Fruit fly (Drosophila melanogaster) whole organism, embryonic: ENCODE measurements around the gene kay.
A peak's percentile ranks its signal among the peaks of the same experiment; 100 is the strongest.

ENCODE experiments used
- Aef1 ChIP-seq: fragments of 200-800 bp; sonication (Bioruptor generic); IDR thresholded peaks from 3 replicates; pipeline ENCODE4 v1.3.6; 2022; ENCODE audit warnings: missing biosample characterization, missing genetic modification characterization
- Antp ChIP-seq: fragments of 200-800 bp; sonication (Bioruptor generic); optimal IDR thresholded peaks from 3 replicates; lab custom pipeline; 2016; ENCODE audit warnings: missing biosample characterization, missing genetic modification characterization
- CG1024 ChIP-seq: fragments of 200-800 bp; sonication (Bioruptor generic); IDR thresholded peaks from 2 replicates; pipeline ENCODE4 v1.3.6; 2022; ENCODE audit warnings: missing biosample characterization, missing genetic modification characterization
- CG10321 ChIP-seq: fragments of 200-800 bp; sonication (Bioruptor generic); IDR thresholded peaks from 2 replicates; pipeline ENCODE4 v1.3.6; 2022; ENCODE audit warnings: missing biosample characterization, missing genetic modification characterization
- CG10959 ChIP-seq: fragments of 200-800 bp; sonication (Bioruptor generic); IDR thresholded peaks from 2 replicates; pipeline ENCODE4 v1.3.6; 2022; ENCODE audit warnings: missing biosample characterization, missing genetic modification characterization
- CG12236 ChIP-seq: fragments of 200-800 bp; sonication (Bioruptor generic); optimal IDR thresholded peaks from 2 replicates; lab custom pipeline; 2016; ENCODE audit warnings: missing biosample characterization, missing genetic modification characterization
- CG12659 ChIP-seq: fragments of 200-800 bp; sonication (Bioruptor generic); optimal IDR thresholded peaks from 3 replicates; lab custom pipeline; 2017; ENCODE audit warnings: mild to moderate bottlenecking, missing biosample characterization, missing genetic modification reagents, missing genetic modification characterization
- CG14014 ChIP-seq: fragments of 200-800 bp; sonication (Bioruptor generic); IDR thresholded peaks from 2 replicates; pipeline ENCODE4 v1.3.6; 2022; ENCODE audit warnings: missing biosample characterization, missing genetic modification characterization
- CG14710 ChIP-seq: fragments of 200-800 bp; sonication (Bioruptor generic); optimal IDR thresholded peaks from 3 replicates; lab custom pipeline; 2019; ENCODE audit warnings: missing biosample characterization, mild to moderate bottlenecking, missing genetic modification characterization, moderate library complexity
- CG15514 ChIP-seq: fragments of 200-800 bp; sonication (Bioruptor generic); optimal IDR thresholded peaks from 3 replicates; lab custom pipeline; 2017; ENCODE audit warnings: missing biosample characterization, missing genetic modification characterization, mild to moderate bottlenecking, moderate library complexity, missing genetic modification reagents
- CG17328 ChIP-seq: fragments of 200-800 bp; sonication (Bioruptor generic); IDR thresholded peaks from 2 replicates; pipeline ENCODE4 v1.3.6; 2022; ENCODE audit warnings: missing biosample characterization, missing genetic modification characterization
- CG18619 ChIP-seq: fragments of 200-800 bp; sonication (Bioruptor generic); optimal IDR thresholded peaks from 3 replicates; lab custom pipeline; 2017; ENCODE audit warnings: missing biosample characterization, mild to moderate bottlenecking, missing genetic modification characterization
- CG2120 ChIP-seq: fragments of 200-800 bp; sonication (Bioruptor generic); optimal IDR thresholded peaks from 3 replicates; lab custom pipeline; 2016; ENCODE audit warnings: missing biosample characterization, missing genetic modification characterization
- CG30403 ChIP-seq: fragments of 200-800 bp; sonication (Bioruptor generic); optimal IDR thresholded peaks from 3 replicates; lab custom pipeline; 2016; ENCODE audit warnings: missing biosample characterization, missing genetic modification characterization
- CG31388 ChIP-seq: fragments of 200-800 bp; sonication (Bioruptor generic); optimal IDR thresholded peaks from 2 replicates; lab custom pipeline; 2016; ENCODE audit warnings: missing biosample characterization, missing genetic modification characterization
- CG31441 ChIP-seq: fragments of 200-800 bp; sonication (Bioruptor generic); IDR thresholded peaks from 2 replicates; pipeline ENCODE4 v1.3.6; 2022; ENCODE audit warnings: missing biosample characterization, missing genetic modification characterization
- CG34224 ChIP-seq: fragments of 200-800 bp; sonication (Bioruptor generic); IDR thresholded peaks from 3 replicates; pipeline ENCODE4 v1.3.6; 2022; ENCODE audit warnings: missing biosample characterization, missing genetic modification characterization; ENCODE audit not compliant: partially characterized antibody
- CG3847 ChIP-seq: fragments of 200-800 bp; sonication (Bioruptor generic); IDR thresholded peaks from 2 replicates; pipeline ENCODE4 v1.3.6; 2022; ENCODE audit warnings: missing biosample characterization, missing genetic modification characterization
- CG4820 ChIP-seq: fragments of 200-800 bp; sonication (Bioruptor generic); optimal IDR thresholded peaks from 3 replicates; lab custom pipeline; 2016; ENCODE audit warnings: missing biosample characterization, missing genetic modification characterization
- CG6791 ChIP-seq: fragments of 200-800 bp; sonication (Bioruptor generic); IDR thresholded peaks from 3 replicates; pipeline ENCODE4 v1.3.6; 2022; ENCODE audit warnings: missing biosample characterization, missing genetic modification characterization; ENCODE audit not compliant: partially characterized antibody
- CG7556 ChIP-seq: fragments of 200-800 bp; sonication (Bioruptor generic); optimal IDR thresholded peaks from 2 replicates; lab custom pipeline; 2017; ENCODE audit warnings: missing biosample characterization, mild to moderate bottlenecking, missing genetic modification characterization
- D ChIP-seq, 2 experiments: fragments of 200-800 bp in 1 of 2; fragments of >200 bp in 1 of 2; sonication (Bioruptor generic) in 1 of 2; optimal IDR thresholded peaks; 2 replicates in 1 of 2; 3 replicates in 1 of 2; lab custom pipeline; 2017; ENCODE audit warnings: mild to moderate bottlenecking in 1 of 2, missing biosample characterization in 1 of 2, missing genetic modification characterization in 1 of 2, missing genetic modification reagents in 1 of 2
- Dad ChIP-seq: fragments of 200-800 bp; sonication (Bioruptor generic); optimal IDR thresholded peaks from 3 replicates; lab custom pipeline; 2016; ENCODE audit warnings: missing biosample characterization, missing genetic modification characterization
- Dbx ChIP-seq: fragments of 200-800 bp; sonication (Bioruptor generic); IDR thresholded peaks from 3 replicates; pipeline ENCODE4 v1.3.6; 2022; ENCODE audit warnings: missing biosample characterization, missing genetic modification characterization
- Dp ChIP-seq: fragments of 200-800 bp; sonication (Bioruptor generic); optimal IDR thresholded peaks from 2 replicates; lab custom pipeline; 2018; ENCODE audit warnings: missing biosample characterization, mild to moderate bottlenecking, missing genetic modification characterization, moderate library complexity
- Drgx ChIP-seq: fragments of 200-800 bp; sonication (Bioruptor generic); IDR thresholded peaks from 2 replicates; pipeline ENCODE4 v1.3.6; 2022; ENCODE audit warnings: missing biosample characterization, missing genetic modification characterization
- GATAe ChIP-seq: fragments of 200-800 bp; sonication (Bioruptor generic); conservative IDR thresholded peaks from 2 replicates; pipeline ENCODE4 v1.3.6; 2022; ENCODE audit warnings: missing biosample characterization, missing genetic modification characterization
- HLH54F ChIP-seq: fragments of 200-800 bp; sonication (Bioruptor generic); optimal IDR thresholded peaks from 3 replicates; lab custom pipeline; 2016; ENCODE audit warnings: missing biosample characterization, missing genetic modification characterization
- Sry-δ ChIP-seq: fragments of 200-800 bp; sonication (Bioruptor generic); optimal IDR thresholded peaks from 2 replicates; lab custom pipeline; 2016; ENCODE audit warnings: missing biosample characterization, missing genetic modification characterization
- Trl ChIP-seq, 3 experiments: fragments of >200 bp in 2 of 3; fragments of 200-800 bp in 1 of 3; sonication (Bioruptor generic) in 1 of 3; optimal IDR thresholded peaks; 2 replicates in 1 of 3; 3 replicates in 2 of 3; lab custom pipeline; 2016 to 2017; ENCODE audit warnings: missing biosample characterization in 1 of 3, missing genetic modification characterization in 1 of 3
- Xbp1 ChIP-seq: fragments of 200-800 bp; sonication (Bioruptor generic); optimal IDR thresholded peaks from 3 replicates; lab custom pipeline; 2016; ENCODE audit warnings: missing biosample characterization, mild to moderate bottlenecking, missing genetic modification characterization
- bsh ChIP-seq, 2 experiments: fragments of 200-800 bp; sonication (Bioruptor generic); optimal IDR thresholded peaks; 2 replicates each; lab custom pipeline; 2017 to 2018; ENCODE audit warnings: mild to moderate bottlenecking in 2 of 2, missing biosample characterization in 2 of 2, missing genetic modification characterization in 2 of 2, moderate library complexity in 1 of 2
- corto ChIP-seq: fragments of 200-800 bp; sonication (Bioruptor generic); optimal IDR thresholded peaks from 2 replicates; lab custom pipeline; 2016; ENCODE audit warnings: missing biosample characterization, mild to moderate bottlenecking, missing genetic modification characterization, moderate library complexity
- croc ChIP-seq: fragments of 200-800 bp; sonication (Bioruptor generic); conservative IDR thresholded peaks from 3 replicates; pipeline ENCODE4 v1.3.6; 2022; ENCODE audit warnings: missing biosample characterization, missing genetic modification characterization
- cwo ChIP-seq: fragments of 200-800 bp; sonication (Bioruptor generic); optimal IDR thresholded peaks from 3 replicates; lab custom pipeline; 2017; ENCODE audit warnings: missing biosample characterization, missing genetic modification characterization, mild to moderate bottlenecking, moderate library complexity, missing genetic modification reagents
- dimm ChIP-seq: fragments of 200-800 bp; sonication (Bioruptor generic); IDR thresholded peaks from 2 replicates; pipeline ENCODE4 v1.3.6; 2022; ENCODE audit warnings: missing biosample characterization, missing genetic modification characterization
- fu2 ChIP-seq: fragments of 200-800 bp; sonication (Bioruptor generic); optimal IDR thresholded peaks from 2 replicates; lab custom pipeline; 2016; ENCODE audit warnings: missing biosample characterization, missing genetic modification characterization
- ind ChIP-seq: fragments of 200-800 bp; sonication (Bioruptor generic); optimal IDR thresholded peaks from 3 replicates; lab custom pipeline; 2016; ENCODE audit warnings: missing biosample characterization, missing genetic modification characterization
- kay ChIP-seq: fragments of 200-800 bp; sonication (Bioruptor generic); optimal IDR thresholded peaks from 2 replicates; lab custom pipeline; 2016; ENCODE audit warnings: missing biosample characterization, missing genetic modification characterization
- knrl ChIP-seq: fragments of 200-800 bp; sonication (Bioruptor generic); IDR thresholded peaks from 3 replicates; pipeline ENCODE4 v1.3.6; 2022; ENCODE audit warnings: missing biosample characterization, missing genetic modification characterization; ENCODE audit not compliant: partially characterized antibody
- lbe ChIP-seq: fragments of 200-800 bp; sonication (Bioruptor generic); optimal IDR thresholded peaks from 2 replicates; lab custom pipeline; 2016; ENCODE audit warnings: missing biosample characterization, mild to moderate bottlenecking, missing genetic modification characterization
- onecut ChIP-seq: fragments of 200-800 bp; sonication (Bioruptor generic); IDR thresholded peaks from 2 replicates; pipeline ENCODE4 v1.3.6; 2022; ENCODE audit warnings: missing biosample characterization, missing genetic modification characterization
- otp ChIP-seq: fragments of 200-800 bp; sonication (Bioruptor generic); IDR thresholded peaks from 3 replicates; pipeline ENCODE4, ENCODE4 v1.3.6; 2022; ENCODE audit warnings: missing biosample characterization, missing genetic modification characterization
- rib ChIP-seq: fragments of 200-800 bp; sonication (Bioruptor generic); IDR thresholded peaks from 2 replicates; pipeline ENCODE4 v1.3.6; 2022; ENCODE audit warnings: missing biosample characterization, missing genetic modification characterization
- run ChIP-seq: fragments of 200-800 bp; sonication (Bioruptor generic); optimal IDR thresholded peaks from 3 replicates; lab custom pipeline; 2018; ENCODE audit warnings: missing biosample characterization, mild to moderate bottlenecking, missing genetic modification characterization
- tin ChIP-seq: fragments of 200-800 bp; sonication (Bioruptor generic); optimal IDR thresholded peaks from 3 replicates; lab custom pipeline; 2016; ENCODE audit warnings: missing biosample characterization, missing genetic modification characterization

Gene kay

DNA sequence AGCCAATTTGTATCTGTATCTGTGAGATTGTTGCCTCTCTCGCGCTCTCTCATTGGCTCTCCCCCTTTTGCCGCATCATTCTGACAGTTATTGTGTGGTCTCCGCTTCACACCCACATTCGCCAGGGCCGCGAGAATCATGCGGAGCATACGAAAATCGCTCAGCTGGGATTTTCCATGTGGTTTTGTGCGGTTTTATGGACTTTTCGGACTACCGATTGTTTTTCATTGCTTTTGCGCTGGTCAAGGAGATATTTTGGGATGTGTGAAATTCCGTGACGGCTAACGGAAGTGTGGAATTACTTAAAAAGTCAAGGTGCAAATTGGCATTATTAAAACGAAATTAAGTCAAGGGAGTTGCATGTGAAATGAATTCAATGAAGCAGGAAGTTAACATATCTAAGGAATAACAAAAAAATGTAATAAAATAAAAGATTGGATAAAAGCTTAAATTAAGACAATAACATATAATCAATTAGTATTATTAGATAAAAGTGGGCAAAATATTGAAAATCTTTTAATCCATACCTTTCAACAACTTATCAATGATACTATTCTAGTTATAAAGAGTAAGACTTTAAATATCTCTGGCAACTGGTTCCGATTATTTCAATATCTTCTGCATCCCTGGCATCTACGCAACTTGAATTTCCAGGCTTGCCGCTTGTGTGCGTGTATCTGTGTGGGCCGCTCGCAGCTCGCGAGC lies 6.4 kb downstream of the kay start (continued):
- TF ChIP-seq CG10959 (GFP tag; lab: Robert Waterston, UW) (no peak), croc (GFP tag; lab: Robert Waterston, UW) (no peak; the same call in 2 of the 3 replicates), CG2120 (peak; percentile 13), CG31441 (GFP tag; lab: Robert Waterston, UW) (peak; percentile 32; the same call in 1 of the 2 replicates), CG12659 (GFP tag; lab: Kevin White, UChicago) (peak; percentile 24), CG18619 (peak; percentile 33), CG3847 (GFP tag; lab: Robert Waterston, UW) (0 out of 2 replicates have a peak, but pooled peaks have one; percentile 19), CG30403 (peak; percentile 64), Xbp1 (GFP tag; lab: Kevin White, UChicago) (peak; percentile 9), Aef1 (GFP tag; lab: Robert Waterston, UW) (0 out of 3 replicates have a peak, but pooled peaks have one; percentile 11), run (tag; lab: Kevin White, UChicago) (no peak), CG10321 (GFP tag; lab: Robert Waterston, UW) (no peak), onecut (GFP tag; lab: Robert Waterston, UW) (no peak), CG17328 (GFP tag; lab: Robert Waterston, UW) (no peak), D (optimal IDR thresholded peaks at IDR 0.05; lab: Kevin White, UChicago) (no peak), D (GFP tag; optimal IDR thresholded peaks at IDR 0.05; lab: Kevin White, UChicago) (peak; percentile 6), fu2 (GFP tag; lab: Kevin White, UChicago) (no peak), CG4820 (GFP tag; lab: Kevin White, UChicago) (peak; percentile 33), Dbx (GFP tag; lab: Robert Waterston, UW) (no peak), bsh (GFP tag; optimal IDR thresholded peaks at IDR 0.05; lab: Kevin White, UChicago) (no peak), otp (no peak), Dad (no peak), ind (GFP tag; lab: Kevin White, UChicago) (peak; percentile 13), Trl (optimal IDR thresholded peaks at IDR 0.05; lab: Kevin White, UChicago) (peak in 1 of 2 experiments; percentile 96), Trl (GFP tag; optimal IDR thresholded peaks at IDR 0.05; lab: Kevin White, UChicago) (peak; percentile 47), Drgx (GFP tag; lab: Robert Waterston, UW) (no peak), HLH54F (GFP tag; lab: Kevin White, UChicago) (peak; percentile 10), Dp (no peak), CG6791 (GFP tag; lab: Robert Waterston, UW) (peak; percentile 20; the same call in 1 of the 3 replicates), CG14014 (peak; percentile 8; the same call in 1 of the 2 replicates), CG14710 (tag; lab: Kevin White, UChicago) (peak; percentile 61), CG7556 (GFP tag; lab: Kevin White, UChicago) (peak; percentile 69), GATAe (GFP tag; lab: Robert Waterston, UW) (no peak), CG34224 (GFP tag; lab: Robert Waterston, UW) (no peak), Sry-δ (GFP tag; lab: Kevin White, UChicago) (peak; percentile 3), CG15514 (peak; percentile 98), kay (GFP tag; lab: Kevin White, UChicago) (no peak), Antp (GFP tag; lab: Kevin White, UChicago) (peak; percentile 8), dimm (GFP tag; lab: Robert Waterston, UW) (no peak), cwo (GFP tag; lab: Kevin White, UChicago) (no peak), CG12236 (no peak), tin (GFP tag; lab: Kevin White, UChicago) (peak; percentile 23), corto (GFP tag; lab: Kevin White, UChicago) (no peak), CG31388 (GFP tag; lab: Kevin White, UChicago) (no peak), CG1024 (no peak), lbe (GFP tag; lab: Kevin White, UChicago) (no peak), knrl (no peak), rib (no peak)
